Worm (Caenorhabditis elegans): ENCODE data around the gene ubxn-6.

DNA sequence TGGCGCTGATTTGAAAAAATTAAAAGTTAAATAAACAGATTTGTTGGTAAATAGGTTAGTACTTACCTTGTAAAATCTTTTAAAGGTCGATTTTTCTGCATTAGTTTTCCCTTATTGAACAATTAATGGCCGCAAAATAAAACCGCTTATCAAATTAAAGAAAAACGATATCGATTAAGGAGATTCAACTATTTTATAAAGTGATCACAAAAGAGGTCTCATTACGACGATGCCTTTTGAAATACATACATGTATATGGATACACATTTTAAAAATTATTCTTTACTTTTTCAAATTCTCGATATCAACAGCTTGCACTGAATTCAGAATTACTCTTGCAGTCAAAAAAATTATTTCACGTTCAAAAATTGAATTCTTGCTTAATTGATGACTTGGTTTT is 49.3 kb upstream of the ubxn-6 start, which contains the start of gene Y17G9A.3:
- TF ChIP-seq nhr-11 (tag; optimal IDR thresholded peaks at IDR 0.05) (no peak), daf-16 (GFP tag; optimal IDR thresholded peaks at IDR 0.05) (no peak), daf-16 (tag; optimal IDR thresholded peaks at IDR 0.05) (no peak), T26A8.4 (GFP tag; IDR thresholded peaks at IDR 0.05) (no peak)

Data from whole organism, L4 larva.